Fruit fly (Drosophila melanogaster) Kc167 (cell line): ENCODE data around the gene CG3517.

Source experiments
- Myc ChIP-seq: fragments of >200 bp; optimal IDR thresholded peaks from 2 replicates; lab custom pipeline; 2017; ENCODE audit warnings: missing external identifiers
- Sin3A ChIP-seq: fragments of >200 bp; optimal IDR thresholded peaks from 2 replicates; lab custom pipeline; 2018; ENCODE audit warnings: missing external identifiers
- h ChIP-seq: fragments of >200 bp; optimal IDR thresholded peaks from 3 replicates; lab custom pipeline; 2018; ENCODE audit warnings: missing external identifiers
- insv ChIP-seq: fragments of >200 bp; optimal IDR thresholded peaks from 3 replicates; lab custom pipeline; 2018; ENCODE audit warnings: missing external identifiers
- psq ChIP-seq: fragments of >200 bp; optimal IDR thresholded peaks from 2 replicates; lab custom pipeline; 2017; ENCODE audit warnings: missing external identifiers
- ttk ChIP-seq: sonication (Bioruptor generic); optimal IDR thresholded peaks from 2 replicates; lab custom pipeline; 2017; ENCODE audit warnings: missing external identifiers

Gene CG3517

DNA sequence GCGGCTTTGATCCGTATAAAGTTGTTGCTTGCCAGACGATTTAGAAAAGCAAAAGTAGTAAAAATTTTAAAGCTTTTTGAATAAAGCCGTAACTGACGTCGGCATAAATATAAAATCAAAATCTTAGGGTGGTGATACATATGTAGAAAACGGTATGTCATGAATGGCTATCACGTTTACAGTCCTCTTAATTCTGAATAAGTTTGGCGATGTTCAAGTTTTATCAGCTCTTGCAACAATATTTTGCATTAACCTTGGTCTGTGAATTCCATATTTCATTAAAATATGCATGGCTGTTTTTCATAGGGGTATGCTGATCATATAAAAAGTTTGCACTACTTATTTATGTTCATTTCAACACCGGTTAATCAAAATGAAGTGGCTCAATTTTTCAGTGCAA is 16.4 kb downstream of the CG3517 start, which contains the start of gene CG11626:
TSS of gene CG11626 (plus strand) at position 301 of the 400 bp plus-strand sequence.
- TF ChIP-seq psq (lab: Kevin White, UChicago): no peak
- TF ChIP-seq Sin3A (lab: Kevin White, UChicago): no peak
- no peak for TF ChIP-seq h (lab: Kevin White, UChicago)
- TF ChIP-seq Myc (lab: Kevin White, UChicago): no peak

DNA sequence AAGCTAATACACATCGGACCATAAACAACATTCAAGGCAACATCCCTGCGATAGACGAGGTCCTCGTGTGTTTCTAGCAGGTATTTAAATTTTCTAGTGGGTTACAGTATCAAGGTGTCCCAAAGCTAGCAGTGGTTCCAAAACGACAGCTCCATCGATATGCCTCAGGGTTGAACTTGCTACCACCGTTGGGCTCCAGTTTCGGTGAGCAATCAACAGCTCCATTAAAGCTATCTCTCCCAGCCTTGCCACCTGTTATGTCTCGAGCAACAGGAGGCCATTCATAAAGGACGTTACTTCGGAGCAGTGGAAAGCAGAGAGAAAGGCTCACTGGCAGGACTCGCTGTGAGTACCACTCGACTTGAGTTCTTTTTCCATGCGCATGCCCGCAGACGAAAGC is 18.1 kb downstream of the CG3517 start:
- TF ChIP-seq psq (lab: Kevin White, UChicago): no peak
- no peak for TF ChIP-seq insv (lab: Kevin White, UChicago)
- no peak for TF ChIP-seq h (lab: Kevin White, UChicago)
- TF ChIP-seq Myc (lab: Kevin White, UChicago): no peak
- TF ChIP-seq Sin3A (lab: Kevin White, UChicago): no peak
- TF ChIP-seq ttk (lab: Kevin White, UChicago): no peak

DNA sequence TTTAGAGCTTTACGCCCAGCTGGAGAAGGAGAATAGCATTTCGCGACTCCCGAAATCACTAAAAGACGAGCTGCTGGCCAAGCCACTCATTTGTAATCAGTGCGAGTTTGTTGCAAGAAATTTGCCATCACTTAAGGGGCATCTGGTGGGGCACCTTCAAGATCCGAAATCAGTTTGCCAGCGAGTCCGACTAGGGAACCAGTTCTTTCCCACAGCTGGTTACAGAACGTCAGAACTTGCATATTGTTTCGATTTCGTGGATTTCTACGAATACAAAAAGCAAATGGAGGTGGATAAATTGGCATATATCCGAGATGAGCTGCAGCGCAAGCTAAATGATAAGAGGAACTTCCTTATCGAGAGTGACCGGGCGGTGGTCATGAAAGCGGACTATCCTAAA is 20.7 kb downstream of the CG3517 start:
- TF ChIP-seq insv (lab: Kevin White, UChicago) (no peak), ttk (lab: Kevin White, UChicago) (no peak)

DNA sequence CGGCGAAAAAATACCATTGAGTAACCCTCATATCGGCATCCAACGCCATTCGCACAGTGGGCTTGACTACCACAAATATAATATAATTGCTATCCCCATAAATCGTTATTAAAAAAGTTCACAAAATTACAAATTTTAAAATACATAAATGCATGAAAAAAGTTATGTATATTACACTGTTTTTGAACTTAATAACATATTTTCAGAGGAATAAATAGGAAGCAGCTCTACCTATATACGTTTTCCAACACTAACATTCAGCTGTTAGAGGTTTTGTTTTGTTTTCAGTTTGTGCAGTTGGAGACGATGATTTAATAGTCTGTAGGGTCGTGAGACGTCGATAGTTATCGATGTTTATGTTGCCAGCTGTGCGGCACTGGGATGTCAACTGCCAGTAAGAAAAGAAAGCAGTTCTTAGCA is 21.9 kb downstream of the CG3517 start, which contains the start of the genes Ino80 and Aptx:
TSS of gene Ino80 (minus strand) at position 58 of the 420 bp plus-strand sequence.
TSS of gene Aptx (plus strand) at position 360 of the 420 bp plus-strand sequence.
- TF ChIP-seq Sin3A (lab: Kevin White, UChicago): no peak
- no peak for TF ChIP-seq insv (lab: Kevin White, UChicago)
- TF ChIP-seq psq (lab: Kevin White, UChicago): no peak
- no peak for TF ChIP-seq ttk (lab: Kevin White, UChicago)
- no peak for TF ChIP-seq h (lab: Kevin White, UChicago)
- no peak for TF ChIP-seq Myc (lab: Kevin White, UChicago)

DNA sequence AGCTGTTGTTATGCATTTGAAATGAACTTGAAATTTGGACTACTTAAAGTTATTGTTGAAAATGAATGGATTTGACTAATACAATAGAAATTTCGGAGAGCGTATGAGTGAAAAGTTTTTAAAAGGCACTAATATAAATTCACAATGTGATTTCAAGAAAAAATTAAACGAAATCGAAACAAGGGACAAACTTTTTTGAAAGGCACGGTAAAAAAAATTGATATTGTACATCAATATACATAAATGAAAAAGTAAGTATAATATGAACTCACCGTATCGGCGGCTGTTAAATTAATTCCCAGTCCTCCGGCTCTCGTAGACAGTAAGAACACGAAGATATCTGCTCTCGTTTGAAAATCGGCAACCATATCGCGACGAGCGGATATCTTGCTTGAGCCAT is 26.5 kb downstream of the CG3517 start, which contains the start of gene CG31244:
TSS of gene CG31244 (minus strand) at position 101 of the 400 bp plus-strand sequence.
- TF ChIP-seq insv (lab: Kevin White, UChicago): no peak
- no peak for TF ChIP-seq ttk (lab: Kevin White, UChicago)
- no peak for TF ChIP-seq Sin3A (lab: Kevin White, UChicago)
- no peak for TF ChIP-seq psq (lab: Kevin White, UChicago)
- no peak for TF ChIP-seq h (lab: Kevin White, UChicago)
- TF ChIP-seq Myc (lab: Kevin White, UChicago): no peak

DNA sequence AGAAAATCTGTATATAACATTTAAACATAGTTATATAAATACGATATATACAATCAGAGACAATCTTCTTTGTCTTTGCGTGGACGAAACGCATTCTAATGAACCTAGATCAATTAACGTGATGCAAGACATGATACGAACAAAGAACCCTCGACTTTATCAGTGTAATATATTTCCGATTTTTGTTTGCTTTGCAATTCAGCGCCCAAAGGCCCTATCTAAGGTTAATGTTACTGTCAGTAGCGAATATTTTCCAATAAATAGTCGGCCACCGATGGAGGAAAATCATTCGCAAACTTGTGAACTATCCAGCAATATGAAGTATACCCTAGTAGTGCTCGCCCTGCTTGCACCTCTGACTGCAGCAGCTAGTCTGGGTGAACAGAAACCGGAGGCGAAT is 31.9 kb downstream of the CG3517 start, which contains the start of gene CG3739:
TSS of gene CG3739 (plus strand) at position 301 of the 400 bp plus-strand sequence.
- no peak for TF ChIP-seq Sin3A (lab: Kevin White, UChicago)
- no peak for TF ChIP-seq insv (lab: Kevin White, UChicago)
- TF ChIP-seq psq (lab: Kevin White, UChicago): no peak
- no peak for TF ChIP-seq ttk (lab: Kevin White, UChicago)
- TF ChIP-seq h (lab: Kevin White, UChicago): no peak
- no peak for TF ChIP-seq Myc (lab: Kevin White, UChicago)

DNA sequence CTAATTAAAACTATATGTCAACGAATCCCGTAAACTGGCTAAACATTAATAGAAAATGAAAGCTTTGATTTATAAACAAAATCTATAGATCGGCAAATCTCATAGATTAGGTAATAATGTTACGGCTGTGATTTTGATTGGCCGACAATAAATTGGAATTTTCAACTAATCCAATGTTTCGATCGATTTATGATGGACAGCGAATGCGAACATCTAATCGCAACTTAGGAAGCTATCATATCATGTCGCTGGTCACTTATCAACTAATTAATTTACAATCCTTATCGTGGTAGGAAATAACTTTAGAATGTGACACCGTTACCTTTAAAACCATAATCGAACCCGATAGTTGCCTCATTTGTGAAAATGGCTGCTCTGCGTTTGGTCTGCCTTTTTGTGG is 35.1 kb downstream of the CG3517 start, which contains the start of gene CG18493:
TSS of gene CG18493 (plus strand) at position 352 of the 400 bp plus-strand sequence.
- no peak for TF ChIP-seq insv (lab: Kevin White, UChicago)
- no peak for TF ChIP-seq ttk (lab: Kevin White, UChicago)
- no peak for TF ChIP-seq h (lab: Kevin White, UChicago)
- no peak for TF ChIP-seq Myc (lab: Kevin White, UChicago)
- no peak for TF ChIP-seq Sin3A (lab: Kevin White, UChicago)
- TF ChIP-seq psq (lab: Kevin White, UChicago): no peak

DNA sequence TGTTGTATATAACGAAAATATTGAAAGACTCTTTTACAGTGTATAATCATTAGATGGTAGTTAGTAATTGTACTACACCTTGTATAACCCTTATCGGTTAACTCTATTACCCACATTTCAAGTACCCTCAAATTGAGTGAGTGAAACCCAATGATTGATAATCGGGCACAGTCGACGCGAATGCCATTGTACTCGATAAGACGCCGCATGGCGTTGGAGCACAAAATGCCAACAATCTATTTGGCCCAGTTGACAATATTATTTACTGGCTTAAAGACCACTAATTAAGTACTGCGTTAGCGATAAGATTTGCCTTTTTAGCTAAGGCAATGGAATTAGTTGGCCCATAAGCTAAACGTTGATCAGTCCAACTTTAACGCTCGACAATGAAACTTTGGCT is 37.4 kb downstream of the CG3517 start, which contains the start of gene CG3734:
TSS of gene CG3734 (plus strand) at position 254 of the 400 bp plus-strand sequence.
- TF ChIP-seq Myc (lab: Kevin White, UChicago) (no peak), h (lab: Kevin White, UChicago) (no peak), insv (lab: Kevin White, UChicago) (no peak), ttk (lab: Kevin White, UChicago) (no peak), psq (lab: Kevin White, UChicago) (no peak), Sin3A (lab: Kevin White, UChicago) (no peak)

DNA sequence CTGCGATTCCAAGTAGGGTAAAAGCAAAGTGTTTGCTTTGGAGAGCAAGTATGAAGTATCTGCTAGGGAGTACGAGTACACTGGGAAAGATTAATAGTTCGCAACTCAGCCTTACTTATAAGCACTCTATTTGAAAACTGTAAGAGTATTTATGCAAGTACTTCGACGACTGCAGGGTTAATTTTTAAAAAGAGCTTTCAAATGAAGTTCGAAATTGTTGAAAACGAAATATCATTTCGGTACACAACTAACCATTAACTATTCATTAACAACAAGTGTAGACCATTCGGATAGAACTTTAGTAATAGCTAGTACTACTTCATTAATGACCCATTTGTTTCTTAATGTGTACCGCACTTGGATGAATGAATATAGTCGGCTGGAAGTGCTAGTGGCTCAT is 41.7 kb downstream of the CG3517 start:
- TF ChIP-seq psq (lab: Kevin White, UChicago): no peak
- TF ChIP-seq Myc (lab: Kevin White, UChicago): no peak
- TF ChIP-seq insv (lab: Kevin White, UChicago): no peak
- TF ChIP-seq h (lab: Kevin White, UChicago): no peak
- TF ChIP-seq ttk (lab: Kevin White, UChicago): no peak
- no peak for TF ChIP-seq Sin3A (lab: Kevin White, UChicago)

DNA sequence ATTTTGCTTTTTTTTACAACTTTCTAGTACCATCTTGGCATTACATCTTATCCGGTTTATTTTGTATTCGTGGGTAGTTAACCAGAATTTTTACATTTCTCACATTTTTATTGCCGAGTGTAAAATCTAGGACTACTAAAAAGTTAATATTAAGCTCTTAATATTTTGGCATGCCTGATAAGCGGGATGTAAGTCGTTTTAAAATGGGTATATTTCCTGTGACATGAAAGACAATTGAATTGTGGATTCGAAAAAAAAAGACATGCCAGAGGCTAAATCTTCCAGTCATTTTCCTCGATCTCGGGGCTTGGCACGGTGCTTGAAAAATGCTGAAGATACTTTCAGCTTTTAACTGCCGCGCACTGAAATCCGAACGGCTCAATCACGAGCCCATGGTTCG is 47.9 kb downstream of the CG3517 start, which contains the start of gene CG31245:
TSS of gene CG31245 (minus strand) at position 101 of the 400 bp plus-strand sequence.
- TF ChIP-seq Sin3A (lab: Kevin White, UChicago) (no peak), psq (lab: Kevin White, UChicago) (no peak), h (lab: Kevin White, UChicago) (no peak), Myc (lab: Kevin White, UChicago) (no peak), insv (lab: Kevin White, UChicago) (no peak), ttk (lab: Kevin White, UChicago) (no peak)

DNA sequence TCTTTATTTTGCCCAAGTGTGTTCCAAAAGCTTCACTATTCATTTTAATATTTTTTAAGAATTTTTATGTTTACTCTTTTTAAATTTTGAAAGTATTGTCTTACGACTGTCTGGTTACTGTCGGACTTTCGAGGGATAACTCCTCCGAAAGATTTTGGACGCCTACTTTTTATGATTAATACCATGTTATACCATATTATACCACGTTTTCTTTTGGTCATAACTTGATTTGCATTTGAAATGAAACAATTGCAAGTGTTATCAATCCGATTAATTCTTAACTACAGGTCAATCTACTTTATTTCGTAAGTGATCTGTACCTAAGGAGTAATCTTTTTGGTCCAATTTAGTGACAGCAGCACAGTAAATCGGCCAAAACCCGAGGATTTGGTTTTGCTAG is 49.1 kb downstream of the CG3517 start, which contains the start of gene CG31404:
TSS of gene CG31404 (minus strand) at position 101 of the 400 bp plus-strand sequence.
- TF ChIP-seq h (lab: Kevin White, UChicago): no peak
- TF ChIP-seq Myc (lab: Kevin White, UChicago): no peak
- TF ChIP-seq Sin3A (lab: Kevin White, UChicago): no peak
- TF ChIP-seq psq (lab: Kevin White, UChicago): no peak
- no peak for TF ChIP-seq insv (lab: Kevin White, UChicago)
- TF ChIP-seq ttk (lab: Kevin White, UChicago): no peak
